Worm (Caenorhabditis elegans) whole organism, midembryonic: ENCODE results near the gene bre-3.

Experiments
- T22C8.4 ChIP-seq: fragments of 200-800 bp; sonication (Bioruptor generic); IDR thresholded peaks from 2 replicates; pipeline ENCODE4 v1.3.6; 2022; ENCODE audit warnings: missing genetic modification characterization, missing compliant biosample characterization
- cog-1 ChIP-seq: sonication (generic microtip); optimal IDR thresholded peaks from 2 replicates; lab custom pipeline; 2016; ENCODE audit warnings: missing genetic modification characterization, missing compliant biosample characterization
- flt-1 ChIP-seq: fragments of 200-800 bp; sonication (Bioruptor generic); IDR thresholded peaks from 2 replicates; pipeline ENCODE4 v1.3.6; 2022; ENCODE audit warnings: missing genetic modification characterization, missing compliant biosample characterization
- klf-2 ChIP-seq: fragments of 200-800 bp; sonication (Bioruptor generic); conservative IDR thresholded peaks from 2 replicates; pipeline ENCODE4 v1.3.6; 2022; ENCODE audit warnings: missing genetic modification reagents, missing genetic modification characterization, missing compliant biosample characterization
- med-1 ChIP-seq: sonication (generic microtip); optimal IDR thresholded peaks from 2 replicates; lab custom pipeline; 2017; ENCODE audit warnings: missing genetic modification characterization, mild to moderate bottlenecking, missing compliant biosample characterization, antibody characterized with exemption, missing genetic modification reagents; ENCODE audit not compliant: insufficient read depth
- ref-1 ChIP-seq: fragments of 200-800 bp; sonication (Bioruptor generic); conservative IDR thresholded peaks from 2 replicates; pipeline ENCODE4 v1.3.6; 2022; ENCODE audit warnings: missing genetic modification reagents, missing genetic modification characterization, missing compliant biosample characterization
- tab-1 ChIP-seq: fragments of 200-800 bp; sonication (Bioruptor generic); IDR thresholded peaks from 2 replicates; pipeline ENCODE4 v1.3.6; 2022; ENCODE audit warnings: missing genetic modification characterization, missing compliant biosample characterization
- ztf-23 ChIP-seq: fragments of 200-800 bp; sonication (Bioruptor generic); IDR thresholded peaks from 2 replicates; pipeline ENCODE4 v1.3.6; 2022; ENCODE audit warnings: missing genetic modification reagents, missing genetic modification characterization, missing compliant biosample characterization
- ztf-29 ChIP-seq: fragments of 200-800 bp; sonication (Bioruptor generic); IDR thresholded peaks from 2 replicates; pipeline ENCODE4 v1.3.6; 2022; ENCODE audit warnings: missing genetic modification reagents, missing genetic modification characterization, missing compliant biosample characterization

Gene bre-3

ce11 chrIII:9485373-9485772 is at the start of gene bre-3:
Gene bre-3 (minus strand): TSS chrIII:9485473.
- TF ChIP-seq flt-1 (no peak), ztf-29 (GFP tag; lab: Robert Waterston, UW) (no peak), med-1 (GFP tag; lab: Kevin White, UChicago) (no peak), tab-1 (GFP tag; lab: Robert Waterston, UW) (no peak), ref-1 (GFP tag; lab: Robert Waterston, UW) (no peak), cog-1 (no peak), ztf-23 (GFP tag; lab: Robert Waterston, UW) (no peak), klf-2 (GFP tag; lab: Robert Waterston, UW) (no peak), T22C8.4 (GFP tag; lab: Robert Waterston, UW) (no peak)

ce11 chrIII:9528824-9529223 is 43.6 kb upstream of the bre-3 start, which contains the start of gene ZK1098.2:
Gene ZK1098.2 (plus strand): TSS chrIII:9529159.
- TF ChIP-seq ztf-23 (GFP tag; lab: Robert Waterston, UW): no peak
- TF ChIP-seq med-1 (GFP tag; lab: Kevin White, UChicago): no peak
- TF ChIP-seq ztf-29 (GFP tag; lab: Robert Waterston, UW): no peak
- peak; percentile 38; the same call in 1 of the 2 replicates for TF ChIP-seq T22C8.4 (GFP tag; lab: Robert Waterston, UW)
- no peak for TF ChIP-seq ref-1 (GFP tag; lab: Robert Waterston, UW)
- no peak for TF ChIP-seq flt-1
- TF ChIP-seq klf-2 (GFP tag; lab: Robert Waterston, UW): no peak
- TF ChIP-seq tab-1 (GFP tag; lab: Robert Waterston, UW): no peak

ce11 chrIII:9526851-9527250 is 41.6 kb upstream of the bre-3 start, which contains the start of gene ZK1098.6:
Gene ZK1098.6 (plus strand): TSS chrIII:9527151.
- no peak for TF ChIP-seq ztf-23 (GFP tag; lab: Robert Waterston, UW)
- TF ChIP-seq med-1 (GFP tag; lab: Kevin White, UChicago): no peak
- TF ChIP-seq cog-1: no peak
- TF ChIP-seq ref-1 (GFP tag; lab: Robert Waterston, UW): no peak
- no peak for TF ChIP-seq flt-1
- TF ChIP-seq T22C8.4 (GFP tag; lab: Robert Waterston, UW): no peak
- no peak for TF ChIP-seq klf-2 (GFP tag; lab: Robert Waterston, UW)
- no peak for TF ChIP-seq ztf-29 (GFP tag; lab: Robert Waterston, UW)
- TF ChIP-seq tab-1 (GFP tag; lab: Robert Waterston, UW): no peak

ce11 chrIII:9525252-9525651 is 40.0 kb upstream of the bre-3 start, which contains the start of gene trpp-3:
Gene trpp-3 (plus strand): TSS chrIII:9525552.
- TF ChIP-seq klf-2 (GFP tag; lab: Robert Waterston, UW): no peak
- TF ChIP-seq ztf-29 (GFP tag; lab: Robert Waterston, UW): no peak
- no peak for TF ChIP-seq T22C8.4 (GFP tag; lab: Robert Waterston, UW)
- no peak for TF ChIP-seq cog-1
- no peak for TF ChIP-seq med-1 (GFP tag; lab: Kevin White, UChicago)
- no peak for TF ChIP-seq ref-1 (GFP tag; lab: Robert Waterston, UW)
- no peak for TF ChIP-seq tab-1 (GFP tag; lab: Robert Waterston, UW)
- no peak for TF ChIP-seq flt-1
- no peak for TF ChIP-seq ztf-23 (GFP tag; lab: Robert Waterston, UW)

ce11 chrIII:9523581-9523980 is 38.3 kb upstream of the bre-3 start, which contains the start of gene mrps-23:
Gene mrps-23 (minus strand): TSS chrIII:9523672.
- TF ChIP-seq flt-1 (peak; percentile 49), ztf-23 (GFP tag; lab: Robert Waterston, UW) (0 out of 2 replicates have a peak, but pooled peaks have one; percentile 62), med-1 (GFP tag; lab: Kevin White, UChicago) (no peak)

ce11 chrIII:9521410-9522090 is 36.3 kb upstream of the bre-3 start, which contains the start of the genes clu-1 and prp-40:
Gene clu-1 (minus strand): TSS chrIII:9521460.
Gene prp-40 (plus strand): TSS chrIII:9522075.
- TF ChIP-seq T22C8.4 (GFP tag; lab: Robert Waterston, UW): no peak
- TF ChIP-seq cog-1: peak; percentile 63

ce11 chrIII:9516148-9516547 is 30.9 kb upstream of the bre-3 start, which contains the start of gene F55H2.7:
Gene F55H2.7 (minus strand): TSS chrIII:9516248.
- TF ChIP-seq tab-1 (GFP tag; lab: Robert Waterston, UW) (no peak), T22C8.4 (GFP tag; lab: Robert Waterston, UW) (no peak), ztf-29 (GFP tag; lab: Robert Waterston, UW) (no peak), klf-2 (GFP tag; lab: Robert Waterston, UW) (no peak), ztf-23 (GFP tag; lab: Robert Waterston, UW) (no peak), ref-1 (GFP tag; lab: Robert Waterston, UW) (no peak), med-1 (GFP tag; lab: Kevin White, UChicago) (no peak), cog-1 (no peak), flt-1 (no peak)

ce11 chrIII:9513569-9513968 is 28.3 kb upstream of the bre-3 start, which contains the start of gene F55H2.8:
Gene F55H2.8 (plus strand): TSS chrIII:9513869.
- no peak for TF ChIP-seq ztf-23 (GFP tag; lab: Robert Waterston, UW)

- TF ChIP-seq cog-1: no peak
Measured at ce11 chrIII:9513006-9513405, 27.7 kb upstream of the bre-3 start.

ce11 chrIII:9511660-9512059 is 26.4 kb upstream of the bre-3 start:
- no peak for TF ChIP-seq med-1 (GFP tag; lab: Kevin White, UChicago)
- no peak for TF ChIP-seq ref-1 (GFP tag; lab: Robert Waterston, UW)
- no peak for TF ChIP-seq cog-1
- no peak for TF ChIP-seq flt-1
- TF ChIP-seq T22C8.4 (GFP tag; lab: Robert Waterston, UW): no peak
- TF ChIP-seq tab-1 (GFP tag; lab: Robert Waterston, UW): no peak
- no peak for TF ChIP-seq ztf-29 (GFP tag; lab: Robert Waterston, UW)
- TF ChIP-seq ztf-23 (GFP tag; lab: Robert Waterston, UW): no peak
